Worm (Caenorhabditis elegans): Measurements from ENCODE around the gene lelo-1.

DNA sequence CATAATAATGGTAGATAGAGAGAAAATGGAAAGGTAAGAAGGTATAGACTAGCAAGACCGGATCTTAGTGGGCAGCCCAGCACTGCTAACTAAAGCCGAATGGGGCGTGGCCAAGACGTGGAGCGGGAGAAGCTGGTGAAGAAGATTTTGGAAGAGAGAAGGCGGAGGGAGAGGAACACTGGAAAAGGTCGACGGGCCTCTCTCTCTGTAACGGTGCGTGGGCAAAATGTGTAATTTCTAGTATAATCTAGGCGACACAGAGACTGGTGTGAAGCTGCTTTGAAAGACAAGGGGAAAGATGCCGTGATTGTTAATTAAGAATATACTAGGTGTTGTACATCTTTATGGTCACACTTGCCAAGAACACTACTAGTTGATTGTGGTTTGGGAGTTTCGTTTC is 9.9 kb downstream of the lelo-1 start, which contains the start of gene F13H8.5:
- TF ChIP-seq lin-13 (tag; optimal IDR thresholded peaks at IDR 0.05), result no peak
- no peak for TF ChIP-seq lsy-2 (tag; optimal IDR thresholded peaks at IDR 0.05)
- TF ChIP-seq elt-3 (tag; optimal IDR thresholded peaks at IDR 0.05), result no peak
- no peak for TF ChIP-seq nhr-76 (tag; optimal IDR thresholded peaks at IDR 0.05)
- TF ChIP-seq unc-62 (GFP tag; optimal IDR thresholded peaks at IDR 0.05), result no peak
- TF ChIP-seq ceh-39 (tag; optimal IDR thresholded peaks at IDR 0.05), result no peak
- no peak for TF ChIP-seq snpc-4 (tag; optimal IDR thresholded peaks at IDR 0.05)
- TF ChIP-seq nhr-237 (tag; optimal IDR thresholded peaks at IDR 0.05), result no peak
- TF ChIP-seq unc-39 (tag; optimal IDR thresholded peaks at IDR 0.05), result no peak
- no peak for TF ChIP-seq pha-4 (tag; optimal IDR thresholded peaks at IDR 0.05)
- no peak for TF ChIP-seq nhr-12 (tag; optimal IDR thresholded peaks at IDR 0.05)
- TF ChIP-seq blmp-1 (tag; optimal IDR thresholded peaks at IDR 0.05), result no peak
